Fruit fly (Drosophila melanogaster): ENCODE results near the gene CG9222.
A peak's percentile ranks its signal among the peaks of the same experiment; 100 is the strongest.

- TF ChIP-seq Clk (GFP tag; optimal IDR thresholded peaks at IDR 0.05) (peak; percentile 22), toe (GFP tag; optimal IDR thresholded peaks at IDR 0.05) (peak; percentile 29), bab1 (GFP tag; optimal IDR thresholded peaks at IDR 0.05) (no peak), kay (GFP tag; ENCODE audit: borderline replicate concordance) (peak; percentile 81), cic (GFP tag; optimal IDR thresholded peaks at IDR 0.05) (peak; percentile 89), pad (GFP tag; optimal IDR thresholded peaks at IDR 0.05) (peak; percentile 37), Hr96 (GFP tag; optimal IDR thresholded peaks at IDR 0.05) (peak; percentile 34), CG5204 (GFP tag; optimal IDR thresholded peaks at IDR 0.05) (no peak), Mnt (GFP tag; optimal IDR thresholded peaks at IDR 0.05) (peak; percentile 54), CG11617 (GFP tag; optimal IDR thresholded peaks at IDR 0.05) (peak; percentile 11), CG7101 (tag; optimal IDR thresholded peaks at IDR 0.05) (peak; percentile 42), CG14711 (tag; optimal IDR thresholded peaks at IDR 0.05) (no peak), cnc (optimal IDR thresholded peaks at IDR 0.05) (no peak)
Observed at dm6 chr2L:6081134-6081832, 49.5 kb upstream of the CG9222 start.

Data from whole organism, adult.